Worm (Caenorhabditis elegans) whole organism, L3 larva: ENCODE results near the gene H08M01.1.

Source experiments
- elt-1 ChIP-seq: fragments of 150-350 bp; optimal IDR thresholded peaks from 2 replicates; lab custom pipeline; 2014; ENCODE audit warnings: missing biosample characterization, missing genetic modification characterization
- elt-3 ChIP-seq, 3 experiments: fragments of 150-350 bp in 1 of 3; sonication (generic microtip) in 2 of 3; optimal IDR thresholded peaks; 2 replicates in 2 of 3; 4 replicates in 1 of 3; lab custom pipeline; 2014 to 2017; ENCODE audit warnings: missing biosample characterization in 3 of 3, missing genetic modification characterization in 3 of 3
- sea-2 ChIP-seq: fragments of 150-350 bp; sonication (generic microtip); optimal IDR thresholded peaks from 4 replicates; lab custom pipeline; 2014; ENCODE audit warnings: missing biosample characterization, missing genetic modification reagents, missing genetic modification characterization

- TF ChIP-seq elt-3 (tag; optimal IDR thresholded peaks at IDR 0.05; lab: Kevin White, UChicago) (no peak), sea-2 (GFP tag; lab: Kevin White, UChicago) (no peak), elt-1 (no peak)
These were observed 1.6 kb downstream of the H08M01.1 start for ce11 chrIV:13834394-13835129.
